Worm (Caenorhabditis elegans) whole organism, mixed stage, embryonic: ENCODE results near the gene K02D3.2.

Experiments
- M03D4.4 ChIP-seq: sonication (generic microtip); optimal IDR thresholded peaks from 2 replicates; lab custom pipeline; 2017; ENCODE audit warnings: mild to moderate bottlenecking, missing genetic modification characterization, missing compliant biosample characterization
- blmp-1 ChIP-seq: fragments of 150-350 bp; optimal IDR thresholded peaks from 2 replicates; lab custom pipeline; 2014; ENCODE audit warnings: missing biosample characterization, missing genetic modification characterization
- ceh-43 ChIP-seq: fragments of 200-800 bp; sonication (Bioruptor generic); optimal IDR thresholded peaks from 2 replicates; lab custom pipeline; 2018; ENCODE audit warnings: mild to moderate bottlenecking, missing genetic modification characterization, moderate library complexity, missing compliant biosample characterization
- ceh-83 ChIP-seq: fragments of 200-800 bp; sonication (Bioruptor generic); optimal IDR thresholded peaks from 2 replicates; lab custom pipeline; 2018; ENCODE audit warnings: mild to moderate bottlenecking, missing genetic modification characterization, missing compliant biosample characterization
- ces-1 ChIP-seq: fragments of 150-350 bp; optimal IDR thresholded peaks from 2 replicates; lab custom pipeline; 2014; ENCODE audit warnings: missing biosample characterization, missing genetic modification reagents, missing genetic modification characterization
- cnd-1 ChIP-seq: fragments of 200-800 bp; sonication (Bioruptor generic); optimal IDR thresholded peaks from 2 replicates; lab custom pipeline; 2018; ENCODE audit warnings: mild to moderate bottlenecking, missing genetic modification characterization, missing compliant biosample characterization
- drap-1 ChIP-seq: fragments of 200-800 bp; sonication (Bioruptor generic); optimal IDR thresholded peaks from 3 replicates; lab custom pipeline; 2018; ENCODE audit warnings: mild to moderate bottlenecking, missing genetic modification characterization, missing compliant biosample characterization
- elt-1 ChIP-seq: sonication (generic microtip); optimal IDR thresholded peaks from 2 replicates; lab custom pipeline; 2017; ENCODE audit warnings: missing genetic modification characterization, mild to moderate bottlenecking, missing compliant biosample characterization, antibody characterized with exemption, moderate library complexity, borderline replicate concordance; ENCODE audit not compliant: insufficient read depth
- elt-3 ChIP-seq: fragments of 150-350 bp; optimal IDR thresholded peaks from 2 replicates; lab custom pipeline; 2014; ENCODE audit warnings: missing biosample characterization, missing genetic modification characterization
- flh-1 ChIP-seq: fragments of 200-800 bp; sonication (Bioruptor generic); optimal IDR thresholded peaks from 2 replicates; lab custom pipeline; 2018; ENCODE audit warnings: mild to moderate bottlenecking, missing genetic modification characterization, moderate library complexity, missing compliant biosample characterization
- ham-2 ChIP-seq: fragments of 200-800 bp; sonication (Bioruptor generic); optimal IDR thresholded peaks from 2 replicates; lab custom pipeline; 2018; ENCODE audit warnings: mild to moderate bottlenecking, missing genetic modification characterization, missing compliant biosample characterization
- hlh-1 ChIP-seq: fragments of 150-350 bp; optimal IDR thresholded peaks from 2 replicates; lab custom pipeline; 2014; ENCODE audit warnings: missing biosample characterization, missing genetic modification reagents, missing genetic modification characterization
- lin-13 ChIP-seq: fragments of 150-350 bp; optimal IDR thresholded peaks from 2 replicates; lab custom pipeline; 2014; ENCODE audit warnings: missing biosample characterization, missing genetic modification characterization
- lsy-2 ChIP-seq: fragments of 150-350 bp; optimal IDR thresholded peaks from 2 replicates; lab custom pipeline; 2014; ENCODE audit warnings: missing biosample characterization, missing genetic modification characterization
- mab-5 ChIP-seq: fragments of 150-350 bp; optimal IDR thresholded peaks from 2 replicates; lab custom pipeline; 2014; ENCODE audit warnings: missing biosample characterization, missing genetic modification characterization
- mep-1 ChIP-seq: fragments of 150-350 bp; optimal IDR thresholded peaks from 2 replicates; lab custom pipeline; 2017; ENCODE audit warnings: missing biosample characterization, missing genetic modification reagents, missing genetic modification characterization, inconsistent platforms
- mls-2 ChIP-seq: sonication (generic microtip); optimal IDR thresholded peaks from 2 replicates; lab custom pipeline; 2016; ENCODE audit warnings: mild to moderate bottlenecking, missing genetic modification characterization, moderate library complexity, missing compliant biosample characterization
- nhr-12 ChIP-seq: fragments of 150-350 bp; optimal IDR thresholded peaks from 2 replicates; lab custom pipeline; 2014; ENCODE audit warnings: missing biosample characterization, missing genetic modification characterization
- nhr-2 ChIP-seq: fragments of 150-350 bp; optimal IDR thresholded peaks from 2 replicates; lab custom pipeline; 2014; ENCODE audit warnings: missing biosample characterization, missing genetic modification characterization
- nhr-237 ChIP-seq: fragments of 150-350 bp; optimal IDR thresholded peaks from 2 replicates; lab custom pipeline; 2014; ENCODE audit warnings: missing biosample characterization, missing genetic modification characterization
- nhr-28 ChIP-seq: fragments of 150-350 bp; optimal IDR thresholded peaks from 2 replicates; lab custom pipeline; 2014; ENCODE audit warnings: missing biosample characterization, missing genetic modification characterization
- pha-4 ChIP-seq: fragments of 150-350 bp; optimal IDR thresholded peaks from 2 replicates; lab custom pipeline; 2018; ENCODE audit warnings: missing biosample characterization, missing genetic modification reagents, missing genetic modification characterization
- sem-2 ChIP-seq: fragments of 200-800 bp; sonication (Bioruptor generic); optimal IDR thresholded peaks from 2 replicates; lab custom pipeline; 2018; ENCODE audit warnings: mild to moderate bottlenecking, missing genetic modification characterization, missing compliant biosample characterization
- sptf-1 ChIP-seq: sonication (generic microtip); optimal IDR thresholded peaks from 2 replicates; lab custom pipeline; 2017; ENCODE audit warnings: mild to moderate bottlenecking, missing genetic modification characterization, moderate library complexity, missing compliant biosample characterization
- tbx-8 ChIP-seq: fragments of 200-800 bp; sonication (Bioruptor generic); optimal IDR thresholded peaks from 2 replicates; lab custom pipeline; 2018; ENCODE audit warnings: mild to moderate bottlenecking, missing genetic modification characterization, moderate library complexity, missing compliant biosample characterization
- unc-120 ChIP-seq: sonication (generic microtip); optimal IDR thresholded peaks from 2 replicates; lab custom pipeline; 2017; ENCODE audit warnings: missing genetic modification characterization, missing compliant biosample characterization; ENCODE audit not compliant: poor library complexity, severe bottlenecking
- unc-39 ChIP-seq: fragments of 150-350 bp; optimal IDR thresholded peaks from 2 replicates; lab custom pipeline; 2014; ENCODE audit warnings: missing biosample characterization, missing genetic modification characterization
- unc-62 ChIP-seq: fragments of 150-350 bp; optimal IDR thresholded peaks from 2 replicates; lab custom pipeline; 2014; ENCODE audit warnings: missing biosample characterization, missing genetic modification reagents, missing genetic modification characterization
- zip-8 ChIP-seq: fragments of 150-350 bp; optimal IDR thresholded peaks from 2 replicates; lab custom pipeline; 2014; ENCODE audit warnings: missing biosample characterization, missing genetic modification characterization
- ztf-11 ChIP-seq: fragments of 150-350 bp; optimal IDR thresholded peaks from 2 replicates; lab custom pipeline; 2014; ENCODE audit warnings: missing biosample characterization, missing genetic modification characterization

Gene K02D3.2

DNA sequence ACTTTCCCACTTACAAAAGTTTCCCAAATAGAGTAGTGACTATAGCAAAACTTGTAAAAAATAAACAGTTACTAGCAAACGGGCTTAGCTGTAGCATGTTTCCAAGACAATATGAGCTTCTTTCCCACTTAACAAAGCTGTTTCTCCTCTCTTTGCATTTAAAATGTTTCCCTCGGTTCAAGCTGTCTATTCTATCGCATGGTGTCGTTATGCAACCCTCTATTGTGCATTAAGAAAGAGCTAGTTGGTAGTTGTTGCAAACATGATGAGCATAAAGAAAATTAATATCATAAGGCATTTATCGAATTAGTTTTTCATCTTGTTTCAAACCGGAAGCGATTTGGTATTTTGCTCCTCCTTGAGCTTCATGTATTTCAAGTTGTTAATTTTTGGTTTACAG lies 11.0 kb upstream of the K02D3.2 start, which contains the start of gene poml-1:
poml-1 (minus strand) TSS at position 101 of the 400 bp plus-strand sequence.
- TF ChIP-seq elt-1 (tag; lab: Kevin White, UChicago) (no peak), M03D4.4 (no peak), blmp-1 (no peak), nhr-28 (tag; lab: Kevin White, UChicago) (no peak), lsy-2 (tag; lab: Kevin White, UChicago) (no peak), unc-62 (no peak), mls-2 (tag; lab: Kevin White, UChicago) (no peak), lin-13 (no peak), unc-39 (tag; lab: Kevin White, UChicago) (no peak), sem-2 (GFP tag; lab: Kevin White, UChicago) (no peak), ham-2 (no peak), nhr-12 (tag; lab: Kevin White, UChicago) (no peak), ztf-11 (no peak), sptf-1 (tag; lab: Kevin White, UChicago) (no peak)

DNA sequence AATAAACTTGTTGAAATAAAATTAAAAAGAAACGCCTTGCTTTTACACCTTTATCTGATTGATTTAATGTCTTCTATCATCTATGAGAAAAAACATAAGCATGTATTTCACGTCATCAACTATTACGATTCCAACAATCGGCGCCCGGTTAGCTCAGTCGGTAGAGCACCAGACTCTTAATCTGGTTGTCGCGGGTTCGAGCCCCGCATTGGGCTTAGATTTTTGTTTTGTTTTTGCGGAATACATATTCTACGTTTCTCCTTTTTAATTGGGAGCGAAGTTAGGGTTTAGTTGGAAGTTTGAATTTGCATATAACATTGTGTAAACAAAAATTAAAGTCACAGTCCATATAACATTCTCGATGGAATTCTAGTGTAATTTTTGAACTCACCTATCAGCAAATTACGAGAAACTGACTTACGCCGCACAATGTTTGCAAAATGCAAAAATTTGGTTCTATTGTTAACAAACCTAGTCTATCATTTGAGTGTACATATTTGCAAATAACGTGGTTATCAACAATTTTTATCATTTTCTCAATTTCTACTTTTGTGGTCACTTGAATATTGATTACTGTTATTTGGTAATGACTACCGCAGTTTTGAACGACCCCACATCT lies 5.4 kb upstream of the K02D3.2 start, which contains the start of gene shc-3:
shc-3 (plus strand) TSS at position 484 of the 619 bp plus-strand sequence.
- TF ChIP-seq blmp-1 (no peak), lsy-2 (tag; lab: Kevin White, UChicago) (no peak), unc-120 (no peak)

DNA sequence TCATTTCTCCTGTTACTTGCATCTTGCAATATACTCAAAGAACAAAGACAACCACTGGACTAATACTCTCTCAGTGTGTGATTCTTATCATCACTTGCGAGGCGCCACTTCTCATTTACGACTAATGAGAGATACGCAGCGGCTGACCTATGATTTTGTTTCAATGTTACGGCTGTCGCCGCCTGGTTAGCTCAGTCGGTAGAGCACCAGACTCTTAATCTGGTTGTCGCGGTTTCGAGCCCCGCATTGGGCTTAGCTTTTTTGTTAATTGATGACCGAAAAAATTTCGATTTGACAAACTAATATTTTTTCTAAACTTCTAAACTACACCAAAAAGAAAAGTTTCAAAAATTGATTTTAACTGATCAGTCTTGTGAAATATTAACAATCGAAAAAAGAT lies 4.5 kb upstream of the K02D3.2 start:
- TF ChIP-seq unc-120 (no peak), ceh-43 (GFP tag; lab: Kevin White, UChicago) (no peak), cnd-1 (tag; lab: Kevin White, UChicago) (no peak), mep-1 (tag; lab: Kevin White, UChicago) (no peak), nhr-12 (tag; lab: Kevin White, UChicago) (no peak), sptf-1 (tag; lab: Kevin White, UChicago) (no peak), hlh-1 (tag; lab: Kevin White, UChicago) (peak; percentile 9), mab-5 (tag; lab: Kevin White, UChicago) (no peak)

DNA sequence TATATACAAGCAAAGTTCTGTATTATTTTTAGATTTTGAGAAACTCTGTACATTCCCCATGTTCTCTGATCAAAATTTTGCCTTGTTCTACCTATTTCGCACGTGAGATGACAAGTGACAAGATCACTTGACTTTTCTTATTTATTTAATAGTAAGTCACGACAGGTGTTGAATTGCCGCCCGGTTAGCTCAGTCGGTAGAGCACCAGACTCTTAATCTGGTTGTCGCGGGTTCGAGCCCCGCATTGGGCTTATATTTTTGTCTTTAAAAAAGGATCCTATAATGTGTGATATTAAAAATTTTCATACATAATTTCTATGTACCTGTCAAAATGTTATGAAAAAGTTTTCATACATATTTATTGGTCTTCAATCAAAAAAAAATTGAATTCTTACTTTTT lies 2.9 kb upstream of the K02D3.2 start:
- TF ChIP-seq elt-1 (tag; lab: Kevin White, UChicago) (no peak), ztf-11 (no peak), unc-62 (no peak), nhr-2 (tag; lab: Kevin White, UChicago) (no peak), mls-2 (tag; lab: Kevin White, UChicago) (no peak), tbx-8 (GFP tag; lab: Kevin White, UChicago) (no peak), hlh-1 (tag; lab: Kevin White, UChicago) (no peak), pha-4 (no peak), ham-2 (no peak), mep-1 (tag; lab: Kevin White, UChicago) (no peak), ceh-43 (GFP tag; lab: Kevin White, UChicago) (no peak), sptf-1 (tag; lab: Kevin White, UChicago) (no peak), sem-2 (GFP tag; lab: Kevin White, UChicago) (no peak), flh-1 (no peak), nhr-237 (tag; lab: Kevin White, UChicago) (no peak), ceh-83 (GFP tag; lab: Kevin White, UChicago) (no peak)

DNA sequence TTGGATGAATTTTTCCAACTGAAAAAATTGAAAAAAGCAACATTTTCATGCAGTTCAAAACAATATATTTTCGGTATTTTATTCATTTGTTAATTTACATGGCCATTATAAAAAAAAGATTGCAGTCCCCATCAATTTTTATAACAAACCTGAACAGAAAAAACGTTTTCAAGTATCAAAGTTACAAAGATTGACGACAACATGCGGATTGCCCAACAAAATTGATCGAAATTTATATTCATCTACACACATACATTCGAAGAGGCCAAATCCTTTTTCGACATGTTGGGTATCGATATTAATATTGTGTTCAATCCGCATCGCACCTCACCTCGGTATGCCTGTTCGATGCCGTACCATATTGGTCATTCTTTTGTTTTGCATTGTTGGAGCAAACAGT lies 2.0 kb upstream of the K02D3.2 start, which contains the start of gene K11E4.1:
K11E4.1 (plus strand) TSS at position 301 of the 400 bp plus-strand sequence.
- TF ChIP-seq unc-39 (tag; lab: Kevin White, UChicago) (no peak), sem-2 (GFP tag; lab: Kevin White, UChicago) (no peak), lsy-2 (tag; lab: Kevin White, UChicago) (no peak), blmp-1 (no peak), flh-1 (no peak), mep-1 (tag; lab: Kevin White, UChicago) (no peak), zip-8 (no peak), drap-1 (GFP tag; lab: Kevin White, UChicago) (no peak), sptf-1 (tag; lab: Kevin White, UChicago) (no peak), ces-1 (GFP tag; lab: Kevin White, UChicago) (no peak), elt-3 (tag; lab: Kevin White, UChicago) (no peak), hlh-1 (tag; lab: Kevin White, UChicago) (no peak)
